Worm (Caenorhabditis elegans) whole organism, midembryonic: Measurements from ENCODE around the gene dhs-27.

Experiments
- T22C8.4 ChIP-seq: fragments of 200-800 bp; sonication (Bioruptor generic); IDR thresholded peaks from 2 replicates; pipeline ENCODE4 v1.3.6; 2022; ENCODE audit warnings: missing genetic modification characterization, missing compliant biosample characterization
- cog-1 ChIP-seq: sonication (generic microtip); optimal IDR thresholded peaks from 2 replicates; lab custom pipeline; 2016; ENCODE audit warnings: missing genetic modification characterization, missing compliant biosample characterization
- flt-1 ChIP-seq: fragments of 200-800 bp; sonication (Bioruptor generic); IDR thresholded peaks from 2 replicates; pipeline ENCODE4 v1.3.6; 2022; ENCODE audit warnings: missing genetic modification characterization, missing compliant biosample characterization
- klf-2 ChIP-seq: fragments of 200-800 bp; sonication (Bioruptor generic); conservative IDR thresholded peaks from 2 replicates; pipeline ENCODE4 v1.3.6; 2022; ENCODE audit warnings: missing genetic modification reagents, missing genetic modification characterization, missing compliant biosample characterization
- med-1 ChIP-seq: sonication (generic microtip); optimal IDR thresholded peaks from 2 replicates; lab custom pipeline; 2017; ENCODE audit warnings: missing genetic modification characterization, mild to moderate bottlenecking, missing compliant biosample characterization, antibody characterized with exemption, missing genetic modification reagents; ENCODE audit not compliant: insufficient read depth
- ref-1 ChIP-seq: fragments of 200-800 bp; sonication (Bioruptor generic); conservative IDR thresholded peaks from 2 replicates; pipeline ENCODE4 v1.3.6; 2022; ENCODE audit warnings: missing genetic modification reagents, missing genetic modification characterization, missing compliant biosample characterization
- tab-1 ChIP-seq: fragments of 200-800 bp; sonication (Bioruptor generic); IDR thresholded peaks from 2 replicates; pipeline ENCODE4 v1.3.6; 2022; ENCODE audit warnings: missing genetic modification characterization, missing compliant biosample characterization
- ztf-23 ChIP-seq: fragments of 200-800 bp; sonication (Bioruptor generic); IDR thresholded peaks from 2 replicates; pipeline ENCODE4 v1.3.6; 2022; ENCODE audit warnings: missing genetic modification reagents, missing genetic modification characterization, missing compliant biosample characterization
- ztf-29 ChIP-seq: fragments of 200-800 bp; sonication (Bioruptor generic); IDR thresholded peaks from 2 replicates; pipeline ENCODE4 v1.3.6; 2022; ENCODE audit warnings: missing genetic modification reagents, missing genetic modification characterization, missing compliant biosample characterization

The dhs-27 gene

DNA sequence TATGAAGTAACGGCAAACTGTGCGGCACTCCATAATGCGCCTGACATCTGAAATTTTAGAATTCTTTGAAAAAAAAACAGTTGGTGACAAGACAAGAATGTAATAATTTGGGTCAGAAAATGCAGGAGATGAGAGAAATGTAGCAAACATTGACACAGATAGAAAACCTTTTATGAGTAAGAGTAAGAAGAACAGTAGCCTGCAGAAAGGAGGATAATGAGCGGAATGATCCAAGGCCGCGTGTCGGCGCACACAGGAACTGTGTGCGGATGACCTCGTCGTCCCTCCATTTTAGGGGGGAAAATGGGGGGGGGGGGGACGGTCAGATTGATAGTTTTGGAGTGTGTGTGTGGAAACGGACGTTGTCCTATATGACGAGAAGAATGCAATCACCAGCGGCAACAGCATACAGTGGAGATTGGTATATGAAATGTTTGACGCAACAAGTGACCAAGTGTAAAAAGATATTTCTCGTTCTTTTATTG lies at the start of gene dhs-27:
Gene dhs-27, minus strand, starts transcription at position 51 of the 485 bp plus-strand sequence.
- no peak for TF ChIP-seq klf-2 (GFP tag; lab: Robert Waterston, UW)

DNA sequence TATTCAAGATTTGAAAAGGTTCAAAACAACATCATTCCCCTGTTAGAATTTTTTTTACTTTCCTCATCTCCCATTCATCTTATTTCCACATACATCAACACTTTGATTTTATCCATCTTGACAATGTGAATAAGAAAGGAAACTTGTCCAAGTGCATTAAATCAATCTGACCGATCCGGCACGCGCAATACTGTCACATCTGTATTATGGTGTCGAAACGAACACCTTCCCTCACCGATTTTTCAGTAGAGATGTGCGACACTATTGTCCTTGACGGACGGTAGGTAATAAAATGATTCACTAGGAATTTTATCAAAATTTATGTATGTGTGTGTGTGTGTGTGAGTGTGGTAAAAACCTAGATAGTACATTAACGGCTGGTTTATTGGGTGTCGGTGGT lies 49.4 kb upstream of the dhs-27 start:
- TF ChIP-seq med-1 (GFP tag; lab: Kevin White, UChicago): no peak
- no peak for TF ChIP-seq tab-1
- TF ChIP-seq T22C8.4 (GFP tag; lab: Robert Waterston, UW): no peak
- no peak for TF ChIP-seq klf-2 (GFP tag; lab: Robert Waterston, UW)
- TF ChIP-seq ref-1: no peak
- no peak for TF ChIP-seq cog-1 (tag; lab: Kevin White, UChicago)
- TF ChIP-seq flt-1: no peak
- no peak for TF ChIP-seq ztf-29
- no peak for TF ChIP-seq ztf-23 (GFP tag; lab: Robert Waterston, UW)

DNA sequence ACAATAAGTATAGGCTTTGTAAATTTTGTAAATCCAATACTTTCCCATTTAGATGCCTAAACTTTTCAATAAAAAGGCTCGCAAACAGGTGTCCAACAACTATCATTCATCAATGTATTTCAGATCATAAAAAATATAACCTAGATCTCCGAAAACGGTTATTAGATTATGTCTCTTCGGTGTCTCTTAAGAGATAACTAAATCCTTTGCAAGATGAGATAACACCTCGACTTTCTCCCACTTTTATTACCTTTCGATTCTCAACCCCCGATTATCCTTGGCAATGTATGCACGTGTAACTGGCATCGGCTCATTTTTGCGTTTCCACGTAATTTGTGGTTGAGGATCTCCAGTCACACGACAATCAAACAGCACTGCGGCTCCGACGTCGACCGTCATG lies 47.6 kb upstream of the dhs-27 start:
- TF ChIP-seq ztf-29 (no peak), klf-2 (GFP tag; lab: Robert Waterston, UW) (no peak), tab-1 (no peak), flt-1 (no peak), ref-1 (no peak), med-1 (GFP tag; lab: Kevin White, UChicago) (no peak), ztf-23 (GFP tag; lab: Robert Waterston, UW) (no peak)

DNA sequence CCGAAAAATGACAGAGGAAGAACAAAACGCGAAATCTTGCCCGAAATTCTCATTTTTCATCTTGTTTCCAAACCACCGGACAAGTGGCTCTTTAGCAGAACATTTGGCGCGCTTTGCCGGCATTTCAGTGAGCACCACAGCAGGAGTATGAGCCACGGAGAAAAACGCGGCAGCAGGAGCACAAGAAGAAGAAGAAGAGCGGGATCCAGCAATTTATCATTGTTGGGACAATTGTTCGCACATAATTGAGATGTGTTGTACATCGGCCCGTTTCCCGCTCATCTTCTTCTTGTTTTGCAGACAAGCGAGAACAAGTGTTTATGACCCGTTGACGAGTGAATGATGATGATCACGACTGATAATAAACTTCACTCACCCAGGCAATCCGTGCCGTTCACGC lies 41.1 kb upstream of the dhs-27 start:
- TF ChIP-seq med-1 (GFP tag; lab: Kevin White, UChicago) (no peak), klf-2 (GFP tag; lab: Robert Waterston, UW) (no peak), ztf-23 (GFP tag; lab: Robert Waterston, UW) (no peak), flt-1 (no peak), tab-1 (no peak), cog-1 (tag; lab: Kevin White, UChicago) (no peak), ref-1 (no peak), ztf-29 (no peak), T22C8.4 (GFP tag; lab: Robert Waterston, UW) (no peak)

DNA sequence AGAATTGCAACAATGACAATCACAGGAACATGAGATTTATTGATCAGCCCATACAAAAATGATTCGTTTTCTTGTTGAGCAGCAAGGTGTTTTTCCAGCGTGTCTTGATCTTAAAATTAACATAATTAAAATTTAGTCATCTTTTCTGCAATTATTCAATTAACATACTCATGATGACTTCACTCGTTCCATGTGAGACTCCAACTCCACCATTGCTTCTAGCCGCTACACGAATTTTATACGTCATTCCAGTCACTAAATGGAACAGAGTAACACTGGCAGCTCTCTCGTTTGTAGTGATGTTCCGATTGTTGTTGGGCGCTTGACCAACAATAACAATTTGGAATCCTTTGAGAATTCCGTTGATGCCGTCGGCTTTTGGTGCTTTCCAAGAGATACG lies 39.4 kb upstream of the dhs-27 start:
- TF ChIP-seq cog-1 (tag; lab: Kevin White, UChicago) (no peak), ztf-23 (GFP tag; lab: Robert Waterston, UW) (no peak), ztf-29 (no peak), ref-1 (no peak)

DNA sequence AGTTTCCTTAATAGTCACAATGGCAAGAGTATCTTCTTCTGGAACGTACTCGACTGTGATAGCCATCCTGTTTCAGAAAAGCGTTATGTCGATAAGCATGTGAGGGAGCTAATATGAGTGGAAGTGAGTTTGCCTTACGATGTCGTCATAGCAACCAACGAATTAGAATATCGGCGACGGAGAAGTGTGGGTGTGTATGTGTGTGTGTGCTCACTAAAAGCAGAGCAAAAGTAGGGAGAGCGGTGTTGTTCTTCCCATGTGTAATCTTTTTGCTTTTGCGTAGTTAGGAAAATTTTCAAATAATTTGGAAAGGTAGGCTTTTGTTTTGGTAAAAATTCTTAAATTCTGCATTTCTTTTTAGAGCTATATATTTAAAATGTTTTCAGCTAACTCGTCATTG lies 36.6 kb upstream of the dhs-27 start, which contains the start of gene ZK813.5:
Gene ZK813.5, minus strand, starts transcription at position 101 of the 400 bp plus-strand sequence.
- TF ChIP-seq klf-2 (GFP tag; lab: Robert Waterston, UW) (no peak), flt-1 (0 out of 2 replicates have a peak, but pooled peaks have one; percentile 17)

DNA sequence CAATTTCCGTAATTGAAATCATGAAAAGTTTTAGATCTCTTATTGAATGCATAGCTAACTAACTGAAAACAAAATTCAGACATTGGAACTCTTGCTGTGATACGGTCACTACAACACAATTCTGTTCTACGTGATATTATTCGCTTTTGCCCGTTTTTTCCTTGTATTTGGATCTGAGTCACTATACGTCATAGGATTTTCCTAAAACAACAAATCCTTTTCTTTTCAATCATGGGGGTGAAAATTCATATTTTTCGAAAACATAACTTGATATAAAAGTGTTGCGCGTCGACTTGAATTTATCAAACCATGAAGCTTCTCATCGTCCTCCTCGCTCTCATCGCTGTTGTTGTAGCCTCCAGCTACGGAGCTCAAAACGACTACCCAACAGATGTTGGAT lies 31.5 kb upstream of the dhs-27 start, which contains the start of gene ZK813.1:
Gene ZK813.1, plus strand, starts transcription at position 301 of the 400 bp plus-strand sequence.
- TF ChIP-seq ref-1 (no peak), klf-2 (GFP tag; lab: Robert Waterston, UW) (no peak), T22C8.4 (GFP tag; lab: Robert Waterston, UW) (no peak), cog-1 (tag; lab: Kevin White, UChicago) (no peak), med-1 (GFP tag; lab: Kevin White, UChicago) (no peak), ztf-23 (GFP tag; lab: Robert Waterston, UW) (no peak), tab-1 (no peak), ztf-29 (no peak), flt-1 (no peak)

DNA sequence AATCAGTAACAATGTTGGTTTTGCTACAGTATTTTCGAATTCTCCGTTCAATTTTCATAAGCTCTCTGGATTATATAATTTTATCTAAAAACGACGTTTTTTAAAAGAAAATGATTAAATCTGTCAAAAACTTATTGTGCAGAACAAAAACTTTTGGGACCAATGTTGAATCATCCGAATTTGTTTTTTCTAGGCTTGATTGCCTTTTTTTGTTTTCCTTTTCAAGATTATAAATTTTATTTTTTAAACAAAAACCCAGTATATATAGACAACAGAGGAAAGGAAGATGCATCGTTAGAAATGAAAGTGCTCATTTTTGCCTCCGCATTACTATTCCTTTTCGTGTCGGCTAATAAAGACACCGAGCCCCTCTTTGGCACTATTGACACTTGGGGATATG lies 30.0 kb upstream of the dhs-27 start, which contains the start of gene ZK813.7:
Gene ZK813.7, plus strand, starts transcription at position 301 of the 400 bp plus-strand sequence.
- TF ChIP-seq ref-1 (no peak), ztf-29 (no peak), cog-1 (tag; lab: Kevin White, UChicago) (no peak), tab-1 (no peak), klf-2 (GFP tag; lab: Robert Waterston, UW) (no peak), ztf-23 (GFP tag; lab: Robert Waterston, UW) (no peak), med-1 (GFP tag; lab: Kevin White, UChicago) (no peak)

DNA sequence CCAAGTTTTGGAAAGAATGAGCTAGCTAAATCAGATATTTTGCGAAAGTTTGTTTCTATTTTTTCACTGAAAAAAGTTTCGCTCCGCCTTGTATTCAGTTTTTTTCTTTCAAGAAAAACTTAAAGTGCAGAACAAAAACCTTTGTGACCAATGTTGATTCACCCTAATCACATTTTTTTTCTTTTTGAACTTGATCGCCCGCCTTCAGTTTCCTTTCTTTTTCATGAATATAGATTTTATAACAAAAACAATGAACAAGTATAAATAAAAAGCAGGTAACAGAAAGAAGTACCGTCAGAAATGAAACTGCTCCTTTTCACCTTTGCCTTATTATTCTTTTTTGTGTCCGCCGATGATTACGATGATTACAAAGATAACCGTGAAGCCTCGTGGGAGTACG lies 29.0 kb upstream of the dhs-27 start, which contains the start of gene ZK813.2:
Gene ZK813.2, plus strand, starts transcription at position 301 of the 400 bp plus-strand sequence.
- TF ChIP-seq ztf-23 (GFP tag; lab: Robert Waterston, UW) (no peak), med-1 (GFP tag; lab: Kevin White, UChicago) (no peak), cog-1 (tag; lab: Kevin White, UChicago) (no peak)

DNA sequence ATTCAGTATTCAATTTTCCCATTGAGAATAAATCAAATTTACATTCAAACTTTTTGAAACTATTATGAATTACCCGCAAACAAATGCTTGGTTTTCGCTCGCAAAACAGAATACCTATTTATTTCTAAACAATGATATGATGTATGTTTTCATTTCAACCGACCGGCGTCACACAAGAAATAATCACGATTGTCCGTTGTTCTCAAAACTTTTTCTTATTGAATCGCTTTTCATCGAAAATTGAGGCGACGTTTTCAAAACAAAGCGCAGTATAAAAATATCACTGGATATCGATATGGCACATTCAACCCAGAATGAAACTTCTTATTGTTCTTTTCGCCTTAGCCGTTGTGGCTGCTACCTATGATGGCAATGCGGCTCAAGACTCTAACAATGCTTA lies 27.0 kb upstream of the dhs-27 start, which contains the start of gene ZK813.3:
Gene ZK813.3, plus strand, starts transcription at position 301 of the 400 bp plus-strand sequence.
- TF ChIP-seq tab-1 (no peak), ztf-29 (no peak)

DNA sequence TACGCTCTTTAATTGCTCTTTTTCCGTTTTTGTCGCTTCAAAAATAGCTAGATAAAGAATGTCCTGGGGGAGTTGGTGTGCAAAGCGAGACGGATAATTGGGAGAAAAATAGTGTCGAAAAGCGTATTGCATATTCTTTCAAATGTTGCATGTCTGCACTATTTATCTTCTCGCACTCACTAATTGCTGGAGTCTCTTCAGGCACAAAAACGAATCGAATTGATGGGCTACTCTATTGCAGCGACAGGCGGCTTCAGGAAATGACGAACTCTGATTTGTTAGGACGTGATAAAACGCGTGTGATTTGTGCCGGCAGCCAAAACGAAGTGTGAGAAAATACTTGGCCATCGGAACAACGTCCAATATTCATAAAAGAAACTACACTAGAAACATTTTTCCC lies 25.8 kb upstream of the dhs-27 start:
- TF ChIP-seq ztf-29 (no peak), med-1 (GFP tag; lab: Kevin White, UChicago) (no peak), flt-1 (no peak), cog-1 (tag; lab: Kevin White, UChicago) (no peak), klf-2 (GFP tag; lab: Robert Waterston, UW) (no peak), ztf-23 (GFP tag; lab: Robert Waterston, UW) (no peak), ref-1 (no peak), tab-1 (no peak), T22C8.4 (GFP tag; lab: Robert Waterston, UW) (no peak)
